Worm (Caenorhabditis elegans) whole organism, young adult: ENCODE measurements around the gene henn-1.

Experiments used
- F57A8.1 ChIP-seq: fragments of 200-800 bp; sonication (Bioruptor generic); optimal IDR thresholded peaks from 2 replicates; lab custom pipeline; 2018; ENCODE audit warnings: mild to moderate bottlenecking, missing genetic modification characterization, moderate library complexity, missing compliant biosample characterization
- Y53G8AR.9 ChIP-seq: fragments of 200-800 bp; sonication (Bioruptor generic); conservative IDR thresholded peaks from 2 replicates; pipeline ENCODE4 v1.3.6; 2022; ENCODE audit warnings: missing genetic modification reagents, missing genetic modification characterization, missing compliant biosample characterization
- Y67H2A.10 ChIP-seq: fragments of 200-800 bp; sonication (Bioruptor generic); conservative IDR thresholded peaks from 2 replicates; pipeline ENCODE4 v1.3.6; 2022; ENCODE audit warnings: missing genetic modification reagents, missing genetic modification characterization, missing compliant biosample characterization
- akir-1 ChIP-seq: fragments of 200-800 bp; sonication (Bioruptor generic); optimal IDR thresholded peaks from 2 replicates; lab custom pipeline; 2018; ENCODE audit warnings: mild to moderate bottlenecking, missing genetic modification characterization, moderate library complexity, missing compliant biosample characterization
- ama-1 ChIP-seq, 3 experiments: fragments of 150-350 bp in 1 of 3; sonication (generic microtip) in 2 of 3; optimal IDR thresholded peaks; 2 replicates each; lab custom pipeline; 2014 to 2018; ENCODE audit warnings: missing biosample characterization in 2 of 3, missing genetic modification characterization in 2 of 3, missing genetic modification reagents in 2 of 3
- aptf-3 ChIP-seq: fragments of 200-800 bp; sonication (Bioruptor generic); IDR thresholded peaks from 2 replicates; pipeline ENCODE4 v1.3.6; 2022; ENCODE audit warnings: missing genetic modification characterization, missing compliant biosample characterization
- dpl-1 ChIP-seq: fragments of 150-350 bp; optimal IDR thresholded peaks from 2 replicates; lab custom pipeline; 2014; ENCODE audit warnings: missing biosample characterization, missing genetic modification reagents, missing genetic modification characterization
- hlh-12 ChIP-seq: sonication (generic microtip); optimal IDR thresholded peaks from 2 replicates; lab custom pipeline; 2016; ENCODE audit warnings: missing genetic modification characterization, missing compliant biosample characterization
- hlh-26 ChIP-seq: fragments of 200-800 bp; sonication (Bioruptor generic); conservative IDR thresholded peaks from 2 replicates; pipeline ENCODE4 v1.3.6; 2022; ENCODE audit warnings: missing genetic modification reagents, missing genetic modification characterization, missing compliant biosample characterization
- mes-4 ChIP-seq: sonication (generic microtip); optimal IDR thresholded peaks from 2 replicates; lab custom pipeline; 2016; ENCODE audit warnings: missing genotype, missing genetic modification characterization, missing compliant biosample characterization
- rec-8 ChIP-seq, 2 experiments: sonication (generic microtip); optimal IDR thresholded peaks; 2 replicates each; lab custom pipeline; 2016; ENCODE audit warnings: mild to moderate bottlenecking in 2 of 2, missing genetic modification characterization in 2 of 2, missing genetic modification reagents in 2 of 2, missing genotype in 2 of 2, missing biosample characterization in 1 of 2, missing compliant biosample characterization in 1 of 2, moderate library complexity in 1 of 2
- xnd-1 ChIP-seq: sonication (generic microtip); optimal IDR thresholded peaks from 2 replicates; lab custom pipeline; 2016; ENCODE audit warnings: missing genotype, missing genetic modification reagents, missing genetic modification characterization, missing compliant biosample characterization

DNA sequence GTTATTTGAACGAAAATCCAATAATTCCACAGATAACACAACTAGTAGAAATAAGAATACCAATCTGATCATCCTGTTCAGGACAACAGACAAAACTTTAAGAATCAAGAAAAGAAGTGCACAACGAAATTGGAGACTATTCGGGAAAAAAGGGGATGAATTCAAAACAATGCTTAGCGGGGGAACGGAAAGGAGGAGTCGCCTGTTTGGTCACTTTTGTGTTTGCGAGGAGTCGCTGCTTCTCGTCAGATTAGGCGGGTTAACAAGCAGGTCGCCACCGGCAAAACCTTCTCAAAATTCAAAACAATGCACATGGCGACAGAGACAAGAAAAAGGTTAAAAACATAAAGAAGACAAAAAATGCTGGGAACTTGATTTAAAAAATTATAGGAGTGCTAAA is 22.7 kb upstream of the henn-1 start, which contains the start of gene C30A5.10:
- no peak for TF ChIP-seq hlh-26 (GFP tag; lab: Robert Waterston, UW)
- TF ChIP-seq aptf-3 (GFP tag; lab: Robert Waterston, UW), result no peak
- no peak for TF ChIP-seq dpl-1 (GFP tag; lab: Kevin White, UChicago)
- no peak for TF ChIP-seq hlh-12 (tag; lab: Kevin White, UChicago)
- TF ChIP-seq ama-1 (optimal IDR thresholded peaks at IDR 0.05; lab: Kevin White, UChicago), result no peak
- TF ChIP-seq ama-1 (GFP tag; optimal IDR thresholded peaks at IDR 0.05; lab: Kevin White, UChicago), result no peak
- no peak for TF ChIP-seq Y53G8AR.9 (GFP tag; lab: Robert Waterston, UW)
- TF ChIP-seq mes-4, result no peak
- TF ChIP-seq xnd-1 (tag; lab: Kevin White, UChicago), result no peak
- no peak for TF ChIP-seq akir-1 (GFP tag; lab: Kevin White, UChicago)
- TF ChIP-seq rec-8 (tag; optimal IDR thresholded peaks at IDR 0.05; lab: Kevin White, UChicago), result no peak
- no peak for TF ChIP-seq Y67H2A.10
- no peak for TF ChIP-seq F57A8.1
